Fruit fly (Drosophila melanogaster): ENCODE data around the gene CG13039.
A peak's percentile ranks its signal among the peaks of the same experiment; 100 is the strongest.

Gene CG13039

dm6 chr3L:16303078-16303477 is 23.5 kb downstream of the CG13039 start, which contains the start of gene CG13044:
TSS of gene CG13044 (minus strand) at chr3L:16303178.
- TF ChIP-seq Blimp-1 (GFP tag; optimal IDR thresholded peaks at IDR 0.05) (peak; percentile 41), CG10669 (GFP tag; optimal IDR thresholded peaks at IDR 0.05) (no peak), CG6854 (GFP tag; optimal IDR thresholded peaks at IDR 0.05) (no peak), dac (GFP tag; optimal IDR thresholded peaks at IDR 0.05) (no peak), cyc (GFP tag; optimal IDR thresholded peaks at IDR 0.05) (no peak)

- TF ChIP-seq Eip75B (GFP tag; optimal IDR thresholded peaks at IDR 0.05) (no peak), CG8319 (GFP tag; optimal IDR thresholded peaks at IDR 0.05) (no peak), Eip93F (GFP tag; optimal IDR thresholded peaks at IDR 0.05) (no peak), pdm3 (GFP tag; optimal IDR thresholded peaks at IDR 0.05) (no peak), spab (GFP tag; optimal IDR thresholded peaks at IDR 0.05) (no peak), CG6808 (GFP tag; optimal IDR thresholded peaks at IDR 0.05) (no peak), fkh (GFP tag; optimal IDR thresholded peaks at IDR 0.05) (no peak), Blimp-1 (GFP tag; optimal IDR thresholded peaks at IDR 0.05) (no peak), CG11902 (GFP tag; optimal IDR thresholded peaks at IDR 0.05) (no peak), eg (GFP tag; IDR thresholded peaks at IDR 0.05) (no peak), cyc (GFP tag; optimal IDR thresholded peaks at IDR 0.05) (no peak), CG34406 (GFP tag; optimal IDR thresholded peaks at IDR 0.05) (no peak), lz (GFP tag; optimal IDR thresholded peaks at IDR 0.05) (no peak), CG6163 (GFP tag; IDR thresholded peaks at IDR 0.05) (no peak), CG16779 (tag; optimal IDR thresholded peaks at IDR 0.05) (no peak), Met (GFP tag; optimal IDR thresholded peaks at IDR 0.05) (no peak), CG10669 (GFP tag; optimal IDR thresholded peaks at IDR 0.05) (no peak)
Observed at dm6 chr3L:16301153-16301552, 25.4 kb downstream of the CG13039 start, which contains the start of gene CG4982. TSS of gene CG4982 (plus strand) at chr3L:16301453.

dm6 chr3L:16295447-16295846 is 31.1 kb downstream of the CG13039 start, which contains the start of gene CG4962:
TSS of gene CG4962 (minus strand) at chr3L:16295547.
- no peak for TF ChIP-seq eg (GFP tag; IDR thresholded peaks at IDR 0.05)
- no peak for TF ChIP-seq CG9139 (GFP tag; optimal IDR thresholded peaks at IDR 0.05)
- TF ChIP-seq CG3919 (GFP tag; optimal IDR thresholded peaks at IDR 0.05), result no peak
- TF ChIP-seq Gug (GFP tag; IDR thresholded peaks at IDR 0.05), result no peak
- no peak for TF ChIP-seq Eip75B (GFP tag; optimal IDR thresholded peaks at IDR 0.05)
- no peak for TF ChIP-seq Hr39 (GFP tag; optimal IDR thresholded peaks at IDR 0.05)
- TF ChIP-seq CG3032 (tag; optimal IDR thresholded peaks at IDR 0.05), result no peak
- TF ChIP-seq CG31627 (GFP tag; optimal IDR thresholded peaks at IDR 0.05), result no peak

dm6 chr3L:16291678-16292077 is 34.9 kb downstream of the CG13039 start:
- no peak for TF ChIP-seq CG8119 (GFP tag; IDR thresholded peaks at IDR 0.05)
- no peak for TF ChIP-seq spab (GFP tag; optimal IDR thresholded peaks at IDR 0.05)
- TF ChIP-seq CG3919 (GFP tag; optimal IDR thresholded peaks at IDR 0.05), result peak; percentile 22
- 0 out of 3 replicates have a peak, but pooled peaks have one; percentile 30 for TF ChIP-seq CG6163 (GFP tag; IDR thresholded peaks at IDR 0.05)
- no peak for TF ChIP-seq CG8632 (GFP tag; optimal IDR thresholded peaks at IDR 0.05)

- no peak for TF ChIP-seq vri (GFP tag; optimal IDR thresholded peaks at IDR 0.05)
- TF ChIP-seq dsx (GFP tag; optimal IDR thresholded peaks at IDR 0.05; ENCODE audit: poor library complexity, severe bottlenecking), result no peak
- no peak for TF ChIP-seq CG6792 (GFP tag; optimal IDR thresholded peaks at IDR 0.05)
- TF ChIP-seq CG34406 (GFP tag; optimal IDR thresholded peaks at IDR 0.05), result no peak
- no peak for TF ChIP-seq Lpt (GFP tag; optimal IDR thresholded peaks at IDR 0.05)
- no peak for TF ChIP-seq acj6 (GFP tag; optimal IDR thresholded peaks at IDR 0.05)
- no peak for TF ChIP-seq Sox15 (GFP tag; optimal IDR thresholded peaks at IDR 0.05)
- no peak for TF ChIP-seq CG16779 (tag; optimal IDR thresholded peaks at IDR 0.05)
- TF ChIP-seq Hr38 (GFP tag; optimal IDR thresholded peaks at IDR 0.05), result no peak
- no peak for TF ChIP-seq CG9139 (GFP tag; optimal IDR thresholded peaks at IDR 0.05)
- TF ChIP-seq CG3919 (GFP tag; optimal IDR thresholded peaks at IDR 0.05), result no peak
- TF ChIP-seq CG15336 (GFP tag; IDR thresholded peaks at IDR 0.05), result no peak
- TF ChIP-seq CG6854 (GFP tag; optimal IDR thresholded peaks at IDR 0.05), result no peak
- no peak for TF ChIP-seq CG3032 (tag; optimal IDR thresholded peaks at IDR 0.05)
- TF ChIP-seq eg (GFP tag; IDR thresholded peaks at IDR 0.05), result no peak
Observed at dm6 chr3L:16290850-16291249, 35.7 kb downstream of the CG13039 start, which contains the start of gene CG13045. TSS of gene CG13045 (minus strand) at chr3L:16290950.

All from whole organism, prepupa.